Worm (Caenorhabditis elegans) whole organism, L3 larva: ENCODE results near the gene zipt-15.

Experiments used
- ama-1 ChIP-seq: fragments of 150-350 bp; optimal IDR thresholded peaks from 2 replicates; lab custom pipeline; 2018
- ceh-82 ChIP-seq: fragments of 150-350 bp; optimal IDR thresholded peaks from 2 replicates; lab custom pipeline; 2014; ENCODE audit warnings: missing biosample characterization, missing genetic modification characterization
- elt-1 ChIP-seq: fragments of 150-350 bp; optimal IDR thresholded peaks from 2 replicates; lab custom pipeline; 2014; ENCODE audit warnings: missing biosample characterization, missing genetic modification characterization
- nhr-25 ChIP-seq: sonication (generic microtip); optimal IDR thresholded peaks from 2 replicates; lab custom pipeline; 2017; ENCODE audit warnings: missing biosample characterization, missing genetic modification characterization
- ztf-11 ChIP-seq: fragments of 150-350 bp; optimal IDR thresholded peaks from 2 replicates; lab custom pipeline; 2014; ENCODE audit warnings: missing biosample characterization, missing genetic modification characterization

ce11 chrIV:817879-818278 is 6.9 kb downstream of the zipt-15 start:
- TF ChIP-seq ceh-82 = no peak
- no peak for TF ChIP-seq ztf-11 (tag; lab: Kevin White, UChicago)
- no peak for TF ChIP-seq elt-1 (tag; lab: Kevin White, UChicago)
- TF ChIP-seq ama-1 (lab: Kevin White, UChicago) = no peak
- TF ChIP-seq nhr-25 (tag; lab: Kevin White, UChicago) = no peak
